Worm (Caenorhabditis elegans) whole organism, L1 larva: ENCODE measurements around the gene H02F09.3.

ENCODE experiments used
- C16A3.4 ChIP-seq: fragments of 150-350 bp; optimal IDR thresholded peaks from 2 replicates; lab custom pipeline; 2014; ENCODE audit warnings: missing biosample characterization, missing genetic modification characterization
- F16B12.6 ChIP-seq: fragments of 150-350 bp; optimal IDR thresholded peaks from 2 replicates; lab custom pipeline; 2014; ENCODE audit warnings: missing biosample characterization, missing genetic modification characterization
- Y116A8C.19 ChIP-seq: sonication (generic microtip); optimal IDR thresholded peaks from 2 replicates; lab custom pipeline; 2016; ENCODE audit warnings: missing compliant biosample characterization, missing genetic modification characterization, borderline replicate concordance
- aha-1 ChIP-seq: fragments of 150-350 bp; optimal IDR thresholded peaks from 2 replicates; lab custom pipeline; 2014; ENCODE audit warnings: missing biosample characterization, missing genetic modification characterization
- blmp-1 ChIP-seq: fragments of 150-350 bp; optimal IDR thresholded peaks from 2 replicates; lab custom pipeline; 2014; ENCODE audit warnings: missing biosample characterization, missing genetic modification characterization
- ceh-63 ChIP-seq: fragments of 200-800 bp; sonication (Bioruptor generic); optimal IDR thresholded peaks from 2 replicates; lab custom pipeline; 2018; ENCODE audit warnings: mild to moderate bottlenecking, missing genetic modification characterization, missing compliant biosample characterization
- ceh-8 ChIP-seq: fragments of 200-800 bp; sonication (Bioruptor generic); optimal IDR thresholded peaks from 2 replicates; lab custom pipeline; 2018; ENCODE audit warnings: mild to moderate bottlenecking, missing genetic modification characterization, moderate library complexity, missing compliant biosample characterization
- ceh-82 ChIP-seq, 3 experiments: fragments of 150-350 bp in 1 of 3; sonication (generic microtip) in 2 of 3; optimal IDR thresholded peaks; 2 replicates each; lab custom pipeline; 2014 to 2017; ENCODE audit warnings: missing biosample characterization in 3 of 3, missing genetic modification characterization in 3 of 3
- ceh-88 ChIP-seq: fragments of 200-800 bp; sonication (Bioruptor generic); IDR thresholded peaks from 2 replicates; pipeline ENCODE4 v1.3.6; 2022; ENCODE audit warnings: missing genetic modification characterization, missing compliant biosample characterization
- ceh-90 ChIP-seq: sonication (generic microtip); optimal IDR thresholded peaks from 2 replicates; lab custom pipeline; 2016; ENCODE audit warnings: missing genetic modification characterization, missing compliant biosample characterization
- elt-2 ChIP-seq: sonication (generic microtip); optimal IDR thresholded peaks from 2 replicates; lab custom pipeline; 2016; ENCODE audit warnings: missing genetic modification characterization, mild to moderate bottlenecking, inconsistent platforms, missing compliant biosample characterization, missing genetic modification reagents
- elt-3 ChIP-seq, 6 experiments: fragments of 150-350 bp in 1 of 6; sonication (generic microtip); optimal IDR thresholded peaks; 2 replicates each; lab custom pipeline; 2017 to 2018; ENCODE audit warnings: missing biosample characterization in 6 of 6, missing genetic modification characterization in 6 of 6, inconsistent platforms in 1 of 6
- ets-5 ChIP-seq: fragments of 200-800 bp; sonication (Bioruptor generic); IDR thresholded peaks from 2 replicates; pipeline ENCODE4 v1.3.6; 2022; ENCODE audit warnings: missing genetic modification characterization, missing compliant biosample characterization
- fkh-4 ChIP-seq: sonication (generic microtip); optimal IDR thresholded peaks from 2 replicates; lab custom pipeline; 2016; ENCODE audit warnings: missing compliant biosample characterization, missing genetic modification characterization, borderline replicate concordance
- fkh-8 ChIP-seq: sonication (generic microtip); optimal IDR thresholded peaks from 2 replicates; lab custom pipeline; 2016; ENCODE audit warnings: mild to moderate bottlenecking, missing genetic modification characterization, missing compliant biosample characterization
- grh-1 ChIP-seq: fragments of 200-800 bp; sonication (Bioruptor generic); IDR thresholded peaks from 2 replicates; pipeline ENCODE4 v1.3.6; 2022; ENCODE audit warnings: missing genetic modification reagents, missing genetic modification characterization, missing compliant biosample characterization
- hlh-17 ChIP-seq: fragments of 200-800 bp; sonication (Bioruptor generic); optimal IDR thresholded peaks from 2 replicates; lab custom pipeline; 2018; ENCODE audit warnings: missing genetic modification characterization, mild to moderate bottlenecking, missing compliant biosample characterization, moderate library complexity, borderline replicate concordance
- hlh-4 ChIP-seq: sonication (generic microtip); optimal IDR thresholded peaks from 2 replicates; lab custom pipeline; 2016; ENCODE audit warnings: mild to moderate bottlenecking, missing genetic modification characterization, missing compliant biosample characterization
- hpl-2 ChIP-seq: fragments of 150-350 bp; optimal IDR thresholded peaks from 2 replicates; lab custom pipeline; 2014; ENCODE audit warnings: missing biosample characterization, missing genetic modification reagents, missing genetic modification characterization
- irx-1 ChIP-seq: sonication (generic microtip); optimal IDR thresholded peaks from 2 replicates; lab custom pipeline; 2016; ENCODE audit warnings: missing genetic modification characterization, missing compliant biosample characterization
- isw-1 ChIP-seq: fragments of 200-800 bp; sonication (Bioruptor generic); IDR thresholded peaks from 2 replicates; pipeline ENCODE4 v1.3.6; 2022; ENCODE audit warnings: missing genetic modification characterization, missing compliant biosample characterization
- lin-14 ChIP-seq: fragments of 200-800 bp; sonication (Bioruptor generic); optimal IDR thresholded peaks from 2 replicates; lab custom pipeline; 2018; ENCODE audit warnings: mild to moderate bottlenecking, missing genetic modification characterization, moderate library complexity, missing compliant biosample characterization
- lin-15B ChIP-seq: fragments of 150-350 bp; sonication (generic microtip); optimal IDR thresholded peaks from 3 replicates; lab custom pipeline; 2014; ENCODE audit warnings: missing biosample characterization, missing genetic modification characterization
- lsy-2 ChIP-seq, 2 experiments: fragments of 150-350 bp; optimal IDR thresholded peaks; 2 replicates each; lab custom pipeline; 2014; ENCODE audit warnings: missing biosample characterization in 2 of 2, missing genetic modification characterization in 2 of 2
- mdl-1 ChIP-seq, 2 experiments: fragments of 150-350 bp; optimal IDR thresholded peaks; 2 replicates each; lab custom pipeline; 2014 to 2017; ENCODE audit warnings: missing biosample characterization in 2 of 2, missing genetic modification characterization in 2 of 2, inconsistent platforms in 1 of 2
- mef-2 ChIP-seq: fragments of 150-350 bp; optimal IDR thresholded peaks from 2 replicates; lab custom pipeline; 2014; ENCODE audit warnings: missing biosample characterization, missing genetic modification characterization
- mep-1 ChIP-seq: fragments of 150-350 bp; optimal IDR thresholded peaks from 2 replicates; lab custom pipeline; 2014; ENCODE audit warnings: missing biosample characterization, missing genetic modification characterization
- nhr-11 ChIP-seq: fragments of 150-350 bp; optimal IDR thresholded peaks from 2 replicates; lab custom pipeline; 2014; ENCODE audit warnings: missing biosample characterization, missing genetic modification characterization
- nhr-12 ChIP-seq: sonication (generic microtip); optimal IDR thresholded peaks from 2 replicates; lab custom pipeline; 2017; ENCODE audit warnings: missing biosample characterization, missing genetic modification characterization
- nhr-19 ChIP-seq: fragments of 200-800 bp; sonication (Bioruptor generic); conservative IDR thresholded peaks from 2 replicates; pipeline ENCODE4 v1.3.6; 2022; ENCODE audit warnings: missing genetic modification characterization, missing compliant biosample characterization
- nhr-20 ChIP-seq: sonication (generic microtip); optimal IDR thresholded peaks from 2 replicates; lab custom pipeline; 2016; ENCODE audit warnings: mild to moderate bottlenecking, missing genetic modification characterization, missing compliant biosample characterization
- nhr-237 ChIP-seq: fragments of 150-350 bp; optimal IDR thresholded peaks from 2 replicates; lab custom pipeline; 2014; ENCODE audit warnings: missing biosample characterization, missing genetic modification characterization
- nhr-28 ChIP-seq: fragments of 150-350 bp; optimal IDR thresholded peaks from 2 replicates; lab custom pipeline; 2014; ENCODE audit warnings: missing biosample characterization, missing genetic modification characterization
- nhr-76 ChIP-seq: sonication (generic microtip); optimal IDR thresholded peaks from 2 replicates; lab custom pipeline; 2017; ENCODE audit warnings: missing biosample characterization, missing genetic modification characterization
- nhr-77 ChIP-seq: fragments of 150-350 bp; optimal IDR thresholded peaks from 2 replicates; lab custom pipeline; 2014; ENCODE audit warnings: missing biosample characterization, missing genetic modification characterization
- nhr-85 ChIP-seq: sonication (generic microtip); peaks from one replicate; lab custom pipeline; 2016; ENCODE audit warnings: missing genetic modification characterization, inconsistent platforms, missing compliant biosample characterization
- nhr-90 ChIP-seq: sonication (generic microtip); optimal IDR thresholded peaks from 2 replicates; lab custom pipeline; 2016; ENCODE audit warnings: mild to moderate bottlenecking, missing genetic modification characterization, missing compliant biosample characterization; ENCODE audit not compliant: poor library complexity
- pag-3 ChIP-seq: sonication (generic microtip); optimal IDR thresholded peaks from 2 replicates; lab custom pipeline; 2017; ENCODE audit warnings: missing genetic modification characterization, mild to moderate bottlenecking, missing compliant biosample characterization, antibody characterized with exemption, borderline replicate concordance; ENCODE audit not compliant: insufficient read depth
- pax-3 ChIP-seq: fragments of 200-800 bp; sonication (Bioruptor generic); optimal IDR thresholded peaks from 2 replicates; lab custom pipeline; 2018; ENCODE audit warnings: mild to moderate bottlenecking, missing genetic modification characterization, moderate library complexity, missing compliant biosample characterization
- snpc-4 ChIP-seq: fragments of 150-350 bp; optimal IDR thresholded peaks from 2 replicates; lab custom pipeline; 2014; ENCODE audit warnings: missing biosample characterization, missing genetic modification characterization
- snu-23 ChIP-seq: sonication (generic microtip); optimal IDR thresholded peaks from 2 replicates; lab custom pipeline; 2016; ENCODE audit warnings: missing genetic modification characterization, missing compliant biosample characterization
- sox-4 ChIP-seq: sonication (generic microtip); optimal IDR thresholded peaks from 2 replicates; lab custom pipeline; 2016; ENCODE audit warnings: missing genetic modification characterization, missing compliant biosample characterization
- sptf-1 ChIP-seq: fragments of 150-350 bp; optimal IDR thresholded peaks from 2 replicates; lab custom pipeline; 2014; ENCODE audit warnings: missing biosample characterization, missing genetic modification characterization
- tbx-2 ChIP-seq: sonication (generic microtip); optimal IDR thresholded peaks from 2 replicates; lab custom pipeline; 2016; ENCODE audit warnings: missing genetic modification characterization, missing compliant biosample characterization
- unc-130 ChIP-seq: fragments of 150-350 bp; optimal IDR thresholded peaks from 2 replicates; lab custom pipeline; 2017; ENCODE audit warnings: missing biosample characterization, missing genetic modification characterization, inconsistent platforms
- unc-30 ChIP-seq: sonication (generic microtip); optimal IDR thresholded peaks from 2 replicates; lab custom pipeline; 2017; ENCODE audit warnings: missing biosample characterization, missing genetic modification characterization
- unc-62 ChIP-seq: fragments of 150-350 bp; optimal IDR thresholded peaks from 2 replicates; lab custom pipeline; 2014; ENCODE audit warnings: missing biosample characterization, missing genetic modification reagents, missing genetic modification characterization
- unc-98 ChIP-seq: fragments of 200-800 bp; sonication (Bioruptor generic); IDR thresholded peaks from 2 replicates; pipeline ENCODE4 v1.3.6; 2022; ENCODE audit warnings: missing genetic modification characterization, missing compliant biosample characterization
- vab-15 ChIP-seq: sonication (generic microtip); optimal IDR thresholded peaks from 2 replicates; lab custom pipeline; 2017; ENCODE audit warnings: missing genotype, mild to moderate bottlenecking, missing genetic modification characterization, missing compliant biosample characterization
- zip-4 ChIP-seq: fragments of 200-800 bp; sonication (Bioruptor generic); optimal IDR thresholded peaks from 2 replicates; lab custom pipeline; 2018; ENCODE audit warnings: mild to moderate bottlenecking, missing genetic modification characterization, moderate library complexity, missing compliant biosample characterization
- ztf-11 ChIP-seq, 2 experiments: sonication (generic microtip); optimal IDR thresholded peaks; 2 replicates each; lab custom pipeline; 2016 to 2017; ENCODE audit warnings: missing genetic modification characterization in 2 of 2, missing biosample characterization in 1 of 2, missing compliant biosample characterization in 1 of 2

Gene H02F09.3

DNA sequence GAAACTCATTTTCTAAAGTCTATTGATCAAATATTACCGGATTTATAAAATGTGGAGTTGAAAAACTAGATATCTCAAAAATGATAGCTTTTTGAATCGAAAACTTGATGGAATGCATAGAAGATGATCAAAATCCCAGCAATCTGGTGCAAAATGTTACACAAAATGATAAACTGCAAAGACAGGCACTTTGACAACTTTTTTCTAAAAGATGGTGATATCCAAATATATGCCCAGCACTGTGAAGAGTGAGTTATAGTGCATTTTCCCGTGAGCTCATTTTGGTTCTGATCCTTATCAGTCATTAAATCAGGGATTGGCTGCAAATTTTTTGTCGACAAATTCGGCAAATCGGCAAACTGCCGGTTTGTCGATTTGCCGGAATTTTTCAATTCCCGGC lies 33.2 kb upstream of the H02F09.3 start, which contains the start of gene K06A9.3:
Gene K06A9.3 (minus strand): TSS at position 101 of the 400 bp plus-strand sequence.
- no peak for TF ChIP-seq elt-3 (tag; optimal IDR thresholded peaks at IDR 0.05; lab: Kevin White, UChicago)
- no peak for TF ChIP-seq isw-1 (GFP tag; lab: Robert Waterston, UW)
- TF ChIP-seq lsy-2 (tag; optimal IDR thresholded peaks at IDR 0.05; lab: Kevin White, UChicago), result no peak
- TF ChIP-seq F16B12.6 (tag; lab: Kevin White, UChicago), result no peak
- TF ChIP-seq zip-4 (GFP tag; lab: Kevin White, UChicago), result no peak
- TF ChIP-seq nhr-12, result no peak
- TF ChIP-seq hlh-17 (GFP tag; lab: Kevin White, UChicago), result no peak
- TF ChIP-seq fkh-4 (tag; lab: Kevin White, UChicago), result no peak
- no peak for TF ChIP-seq sptf-1
- TF ChIP-seq mef-2 (tag; lab: Kevin White, UChicago), result no peak
- TF ChIP-seq fkh-8 (tag; lab: Kevin White, UChicago), result no peak
- TF ChIP-seq unc-98 (GFP tag; lab: Robert Waterston, UW), result no peak
- no peak for TF ChIP-seq nhr-76
- no peak for TF ChIP-seq nhr-28 (tag; lab: Kevin White, UChicago)
- TF ChIP-seq sox-4, result no peak
- no peak for TF ChIP-seq pag-3 (tag; lab: Kevin White, UChicago)
- TF ChIP-seq ztf-11 (tag; optimal IDR thresholded peaks at IDR 0.05; lab: Kevin White, UChicago), result no peak
- no peak for TF ChIP-seq unc-130 (tag; lab: Kevin White, UChicago)
- no peak for TF ChIP-seq aha-1 (tag; lab: Kevin White, UChicago)

DNA sequence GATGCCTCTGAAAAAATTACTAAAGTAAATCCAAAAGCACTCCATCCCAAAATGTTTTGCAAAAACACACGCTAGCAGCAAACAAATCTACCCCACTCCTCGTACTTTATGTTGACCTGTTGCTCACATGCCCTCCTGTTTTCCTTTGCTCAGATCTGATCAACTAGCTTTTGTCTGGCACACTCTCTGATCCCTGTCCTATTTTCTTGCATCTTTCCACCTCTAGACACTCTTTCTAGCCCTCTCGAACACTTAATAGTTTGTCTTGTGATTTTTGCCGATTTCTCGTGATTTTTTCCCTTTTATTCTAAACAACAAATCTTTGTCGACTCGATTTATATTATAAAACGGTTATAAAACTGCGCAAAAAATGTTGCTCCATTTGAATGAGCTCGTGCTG lies 32.3 kb upstream of the H02F09.3 start, which contains the start of gene K06A9.2:
Gene K06A9.2 (plus strand): TSS at position 229 of the 400 bp plus-strand sequence.
- peak; percentile 61 for TF ChIP-seq tbx-2 (tag; lab: Kevin White, UChicago)
- TF ChIP-seq hpl-2 (GFP tag; lab: Kevin White, UChicago), result no peak
- TF ChIP-seq elt-3 (tag; optimal IDR thresholded peaks at IDR 0.05; lab: Kevin White, UChicago), result no peak
- TF ChIP-seq ceh-82 (tag; optimal IDR thresholded peaks at IDR 0.05; lab: Kevin White, UChicago), result no peak
- peak; percentile 70 for TF ChIP-seq nhr-19
- no peak for TF ChIP-seq ztf-11 (tag; optimal IDR thresholded peaks at IDR 0.05; lab: Kevin White, UChicago)
- TF ChIP-seq ceh-88 (GFP tag; lab: Robert Waterston, UW), result no peak
- peak in 1 of 2 experiments; percentile 39 for TF ChIP-seq mdl-1 (tag; optimal IDR thresholded peaks at IDR 0.05; lab: Kevin White, UChicago)
- TF ChIP-seq snu-23 (GFP tag; lab: Kevin White, UChicago), result peak; percentile 58
- no peak for TF ChIP-seq nhr-76
- peak; percentile 35 for TF ChIP-seq mep-1 (tag; lab: Kevin White, UChicago)
- TF ChIP-seq lin-15B (tag; lab: Kevin White, UChicago), result no peak
- peak; percentile 46 for TF ChIP-seq nhr-11 (tag; lab: Kevin White, UChicago)
- no peak for TF ChIP-seq vab-15 (tag; lab: Kevin White, UChicago)
- TF ChIP-seq blmp-1, result no peak
- no peak for TF ChIP-seq elt-2 (tag; lab: Kevin White, UChicago)
- no peak for TF ChIP-seq nhr-90 (tag; lab: Kevin White, UChicago)
- no peak for TF ChIP-seq C16A3.4
- no peak for TF ChIP-seq Y116A8C.19 (tag; lab: Kevin White, UChicago)
- TF ChIP-seq lsy-2 (tag; optimal IDR thresholded peaks at IDR 0.05; lab: Kevin White, UChicago), result peak; percentile 47 to 48
- no peak for TF ChIP-seq nhr-237 (tag; lab: Kevin White, UChicago)
- TF ChIP-seq ets-5 (GFP tag; lab: Robert Waterston, UW), result no peak
- TF ChIP-seq mef-2 (tag; lab: Kevin White, UChicago), result no peak
- no peak for TF ChIP-seq ceh-8 (GFP tag; lab: Kevin White, UChicago)
- no peak for TF ChIP-seq unc-62 (GFP tag; lab: Kevin White, UChicago)
- peak; percentile 56 for TF ChIP-seq nhr-85 (tag; lab: Kevin White, UChicago)
- TF ChIP-seq grh-1 (GFP tag; lab: Robert Waterston, UW), result no peak
- no peak for TF ChIP-seq ceh-90 (tag; lab: Kevin White, UChicago)
- no peak for TF ChIP-seq hlh-4 (tag; lab: Kevin White, UChicago)
- TF ChIP-seq nhr-77 (tag; lab: Kevin White, UChicago), result peak; percentile 41
- peak; percentile 76 for TF ChIP-seq lin-14 (GFP tag; lab: Kevin White, UChicago)
- peak; percentile 61 for TF ChIP-seq nhr-20
- TF ChIP-seq ceh-63, result no peak
- TF ChIP-seq snpc-4, result no peak
- TF ChIP-seq zip-4 (GFP tag; lab: Kevin White, UChicago), result no peak
- peak; percentile 6 for TF ChIP-seq irx-1 (tag; lab: Kevin White, UChicago)
- TF ChIP-seq pax-3 (tag; lab: Kevin White, UChicago), result no peak
- TF ChIP-seq unc-30, result no peak
